Worm (Caenorhabditis elegans) whole organism, L4/young adult: Measurements from ENCODE around the gene aaim-1.

Source experiments
- W03F9.2 ChIP-seq: fragments of 150-350 bp; optimal IDR thresholded peaks from 2 replicates; lab custom pipeline; 2014; ENCODE audit warnings: missing biosample characterization, missing genetic modification characterization
- dao-5 ChIP-seq: sonication (generic microtip); optimal IDR thresholded peaks from 2 replicates; lab custom pipeline; 2016; ENCODE audit warnings: missing genotype, missing genetic modification characterization, moderate library complexity, missing compliant biosample characterization
- him-1 ChIP-seq: sonication (generic microtip); optimal IDR thresholded peaks from 2 replicates; lab custom pipeline; 2016; ENCODE audit warnings: missing genotype, missing genetic modification reagents, missing genetic modification characterization, missing compliant biosample characterization

aaim-1 gene

ce11 chrX:6562378-6562856 is at the start of gene aaim-1:
TSS of gene aaim-1 (minus strand) at chrX:6562428.
- TF ChIP-seq him-1 (tag; lab: Kevin White, UChicago), result no peak
- TF ChIP-seq dao-5 (tag; lab: Kevin White, UChicago), result no peak
- no peak for TF ChIP-seq W03F9.2 (tag; lab: Kevin White, UChicago)

ce11 chrX:6609717-6610116 is 47.5 kb upstream of the aaim-1 start, which contains the start of gene C25B8.8:
TSS of gene C25B8.8 (plus strand) at chrX:6610017.
- TF ChIP-seq him-1 (tag; lab: Kevin White, UChicago) (no peak), W03F9.2 (tag; lab: Kevin White, UChicago) (no peak), dao-5 (tag; lab: Kevin White, UChicago) (no peak)

- TF ChIP-seq W03F9.2 (tag; lab: Kevin White, UChicago) (no peak), dao-5 (tag; lab: Kevin White, UChicago) (no peak), him-1 (tag; lab: Kevin White, UChicago) (no peak)
Observed at ce11 chrX:6609251-6609650, 47.0 kb upstream of the aaim-1 start.

ce11 chrX:6607599-6607998 is 45.4 kb upstream of the aaim-1 start:
- TF ChIP-seq W03F9.2 (tag; lab: Kevin White, UChicago) (no peak), dao-5 (tag; lab: Kevin White, UChicago) (no peak), him-1 (tag; lab: Kevin White, UChicago) (no peak)

ce11 chrX:6606991-6607390 is 44.8 kb upstream of the aaim-1 start, which contains the start of gene cpr-6:
TSS of gene cpr-6 (plus strand) at chrX:6607207.
- no peak for TF ChIP-seq W03F9.2 (tag; lab: Kevin White, UChicago)
- TF ChIP-seq dao-5 (tag; lab: Kevin White, UChicago), result no peak
- no peak for TF ChIP-seq him-1 (tag; lab: Kevin White, UChicago)

- TF ChIP-seq him-1 (tag; lab: Kevin White, UChicago), result no peak
- TF ChIP-seq dao-5 (tag; lab: Kevin White, UChicago), result no peak
- no peak for TF ChIP-seq W03F9.2 (tag; lab: Kevin White, UChicago)
Observed at ce11 chrX:6603098-6603497, 40.9 kb upstream of the aaim-1 start, which contains the start of gene F23G4.1. TSS of gene F23G4.1 (minus strand) at chrX:6603198.

- TF ChIP-seq him-1 (tag; lab: Kevin White, UChicago) (no peak), W03F9.2 (tag; lab: Kevin White, UChicago) (no peak), dao-5 (tag; lab: Kevin White, UChicago) (no peak)
Observed at ce11 chrX:6601967-6602366, 39.7 kb upstream of the aaim-1 start.

ce11 chrX:6598732-6599131 is 36.5 kb upstream of the aaim-1 start, which contains the start of gene hic-1:
TSS of gene hic-1 (minus strand) at chrX:6598832.
- no peak for TF ChIP-seq dao-5 (tag; lab: Kevin White, UChicago)
- no peak for TF ChIP-seq W03F9.2 (tag; lab: Kevin White, UChicago)
- TF ChIP-seq him-1 (tag; lab: Kevin White, UChicago), result no peak

- TF ChIP-seq W03F9.2 (tag; lab: Kevin White, UChicago) (no peak), dao-5 (tag; lab: Kevin White, UChicago) (no peak), him-1 (tag; lab: Kevin White, UChicago) (no peak)
Observed at ce11 chrX:6597089-6597488, 34.9 kb upstream of the aaim-1 start, which contains the start of gene ttr-6. TSS of gene ttr-6 (minus strand) at chrX:6597121.

- peak; percentile 75 for TF ChIP-seq W03F9.2 (tag; lab: Kevin White, UChicago)
- TF ChIP-seq dao-5 (tag; lab: Kevin White, UChicago), result peak; percentile 77
- TF ChIP-seq him-1 (tag; lab: Kevin White, UChicago), result peak; percentile 63
Observed at ce11 chrX:6593178-6593786, 31.1 kb upstream of the aaim-1 start.

- no peak for TF ChIP-seq W03F9.2 (tag; lab: Kevin White, UChicago)
- no peak for TF ChIP-seq him-1 (tag; lab: Kevin White, UChicago)
- no peak for TF ChIP-seq dao-5 (tag; lab: Kevin White, UChicago)
Observed at ce11 chrX:6591674-6592073, 29.4 kb upstream of the aaim-1 start.

ce11 chrX:6588495-6588894 is 26.3 kb upstream of the aaim-1 start, which contains the start of gene fbxl-4:
TSS of gene fbxl-4 (plus strand) at chrX:6588795.
- no peak for TF ChIP-seq W03F9.2 (tag; lab: Kevin White, UChicago)
- no peak for TF ChIP-seq dao-5 (tag; lab: Kevin White, UChicago)
- TF ChIP-seq him-1 (tag; lab: Kevin White, UChicago), result no peak

- TF ChIP-seq him-1 (tag; lab: Kevin White, UChicago) (no peak), W03F9.2 (tag; lab: Kevin White, UChicago) (no peak), dao-5 (tag; lab: Kevin White, UChicago) (no peak)
Observed at ce11 chrX:6583385-6583784, 21.2 kb upstream of the aaim-1 start.

ce11 chrX:6575992-6576391 is 13.8 kb upstream of the aaim-1 start:
- no peak for TF ChIP-seq W03F9.2 (tag; lab: Kevin White, UChicago)
- TF ChIP-seq dao-5 (tag; lab: Kevin White, UChicago), result no peak
- TF ChIP-seq him-1 (tag; lab: Kevin White, UChicago), result no peak
